Fruit fly (Drosophila melanogaster) whole organism, wandering third instar larva: Measurements from ENCODE around the gene Setd3.

ENCODE experiments used
- Abd-B ChIP-seq: fragments of >200 bp; optimal IDR thresholded peaks from 2 replicates; lab custom pipeline; 2017; ENCODE audit warnings: missing biosample characterization, missing genetic modification characterization
- CG32264 ChIP-seq: fragments of 200-800 bp; sonication (Bioruptor generic); optimal IDR thresholded peaks from 2 replicates; lab custom pipeline; 2016; ENCODE audit warnings: missing biosample characterization, missing genetic modification characterization
- CG9705 ChIP-seq: fragments of 200-800 bp; sonication (Bioruptor generic); optimal IDR thresholded peaks from 2 replicates; lab custom pipeline; 2018; ENCODE audit warnings: missing biosample characterization, mild to moderate bottlenecking, missing genetic modification characterization
- CrebA ChIP-seq: fragments of 200-800 bp; sonication (Bioruptor generic); optimal IDR thresholded peaks from 2 replicates; lab custom pipeline; 2016; ENCODE audit warnings: missing biosample characterization, mild to moderate bottlenecking, missing genetic modification characterization, borderline replicate concordance
- Dfd ChIP-seq: fragments of >200 bp; optimal IDR thresholded peaks from 2 replicates; lab custom pipeline; 2017; ENCODE audit warnings: missing biosample characterization, missing genetic modification characterization
- Dif ChIP-seq: fragments of 200-275, 200-300 bp; sonication (Bioruptor generic); optimal IDR thresholded peaks from 2 replicates; lab custom pipeline; 2018; ENCODE audit warnings: missing biosample characterization, missing genetic modification characterization; ENCODE audit not compliant: partially characterized antibody
- GATAd ChIP-seq: sonication (Bioruptor generic); optimal IDR thresholded peaks from 2 replicates; lab custom pipeline; 2016; ENCODE audit warnings: missing biosample characterization, missing genetic modification characterization
- HLH106 ChIP-seq: fragments of 200-800 bp; optimal IDR thresholded peaks from 3 replicates; lab custom pipeline; 2019; ENCODE audit warnings: missing biosample characterization, mild to moderate bottlenecking, missing genetic modification characterization, moderate library complexity
- Hnf4 ChIP-seq: fragments of 200-800 bp; sonication (Bioruptor generic); optimal IDR thresholded peaks from 2 replicates; lab custom pipeline; 2016; ENCODE audit warnings: missing biosample characterization, mild to moderate bottlenecking, missing genetic modification characterization
- Hr78 ChIP-seq: fragments of >200 bp; optimal IDR thresholded peaks from 2 replicates; lab custom pipeline; 2017; ENCODE audit warnings: missing biosample characterization, missing genetic modification characterization
- Hr83 ChIP-seq: fragments of 200-300 bp; sonication (Bioruptor generic); optimal IDR thresholded peaks from 2 replicates; lab custom pipeline; 2016; ENCODE audit warnings: missing biosample characterization, mild to moderate bottlenecking, missing genetic modification characterization, moderate library complexity; ENCODE audit not compliant: poor library complexity, severe bottlenecking
- Jra ChIP-seq: sonication (Bioruptor generic); optimal IDR thresholded peaks from 2 replicates; lab custom pipeline; 2016; ENCODE audit warnings: missing biosample characterization, missing genetic modification characterization
- Mio ChIP-seq: sonication (Bioruptor generic); optimal IDR thresholded peaks from 2 replicates; lab custom pipeline; 2016; ENCODE audit warnings: missing biosample characterization, missing genetic modification characterization
- Myc ChIP-seq: fragments of >200 bp; optimal IDR thresholded peaks from 2 replicates; lab custom pipeline; 2017
- N ChIP-seq: fragments of >200 bp; optimal IDR thresholded peaks from 2 replicates; lab custom pipeline; 2018; ENCODE audit warnings: missing biosample characterization, missing external identifiers, missing genetic modification characterization
- OdsH ChIP-seq: fragments of 200-800 bp; sonication (Bioruptor generic); optimal IDR thresholded peaks from 2 replicates; lab custom pipeline; 2016; ENCODE audit warnings: missing biosample characterization, mild to moderate bottlenecking, missing genetic modification characterization
- Rel ChIP-seq, 2 experiments: fragments of 200-800 bp; sonication (Bioruptor generic) in 1 of 2; optimal IDR thresholded peaks; 2 replicates in 1 of 2; 3 replicates in 1 of 2; lab custom pipeline; 2016 to 2019; ENCODE audit warnings: mild to moderate bottlenecking in 2 of 2, missing biosample characterization in 2 of 2, missing genetic modification characterization in 2 of 2, moderate library complexity in 1 of 2
- Sp1 ChIP-seq: fragments of 200-800 bp; sonication (Bioruptor generic); optimal IDR thresholded peaks from 3 replicates; lab custom pipeline; 2019; ENCODE audit warnings: missing biosample characterization, mild to moderate bottlenecking, missing genetic modification characterization, moderate library complexity
- Vsx2 ChIP-seq: fragments of 200-300, 225-300 bp; sonication (Bioruptor generic); optimal IDR thresholded peaks from 2 replicates; lab custom pipeline; 2018; ENCODE audit warnings: missing biosample characterization, missing genetic modification characterization; ENCODE audit not compliant: partially characterized antibody
- br ChIP-seq: fragments of 200-800 bp; sonication (Bioruptor generic); optimal IDR thresholded peaks from 2 replicates; lab custom pipeline; 2016; ENCODE audit warnings: missing biosample characterization, missing genetic modification characterization
- brk ChIP-seq: fragments of 200-800 bp; sonication (Bioruptor generic); optimal IDR thresholded peaks from 2 replicates; lab custom pipeline; 2016; ENCODE audit warnings: missing biosample characterization, mild to moderate bottlenecking, missing genetic modification characterization
- dl ChIP-seq, 2 experiments: fragments of 175-275, 200-275 bp in 1 of 2; fragments of 200-275 bp in 1 of 2; sonication (Bioruptor generic); optimal IDR thresholded peaks; lab custom pipeline; 2018; ENCODE audit warnings: mild to moderate bottlenecking in 2 of 2, missing biosample characterization in 2 of 2, missing genetic modification characterization in 2 of 2, moderate library complexity in 2 of 2; ENCODE audit not compliant: partially characterized antibody in 2 of 2, insufficient read depth in 1 of 2
- dmrt93B ChIP-seq: fragments of 200-800 bp; sonication (Bioruptor generic); optimal IDR thresholded peaks from 2 replicates; lab custom pipeline; 2018; ENCODE audit warnings: missing biosample characterization, mild to moderate bottlenecking, missing genetic modification characterization
- dsf ChIP-seq: sonication (Bioruptor generic); optimal IDR thresholded peaks from 2 replicates; lab custom pipeline; 2016; ENCODE audit warnings: missing biosample characterization, missing genetic modification characterization, borderline replicate concordance
- ey ChIP-seq: fragments of 200-800 bp; sonication (Bioruptor generic); optimal IDR thresholded peaks from 2 replicates; lab custom pipeline; 2016; ENCODE audit warnings: missing biosample characterization, missing genetic modification characterization
- foxo ChIP-seq, 2 experiments: fragments of 200-800 bp; sonication (Bioruptor generic); optimal IDR thresholded peaks; 2 replicates in 1 of 2; 3 replicates in 1 of 2; lab custom pipeline; 2016 to 2017; ENCODE audit warnings: missing biosample characterization in 2 of 2, missing genetic modification characterization in 2 of 2
- fru ChIP-seq: fragments of 200-800 bp; sonication (Bioruptor generic); optimal IDR thresholded peaks from 3 replicates; lab custom pipeline; 2016; ENCODE audit warnings: missing biosample characterization, mild to moderate bottlenecking, missing genetic modification characterization
- h ChIP-seq: fragments of 200-800 bp; sonication (Bioruptor generic); optimal IDR thresholded peaks from 3 replicates; lab custom pipeline; 2016; ENCODE audit warnings: missing biosample characterization, mild to moderate bottlenecking, missing genetic modification characterization
- jim ChIP-seq: fragments of 175-275, 200-325 bp; sonication (Bioruptor generic); optimal IDR thresholded peaks from 2 replicates; lab custom pipeline; 2016; ENCODE audit warnings: missing biosample characterization, mild to moderate bottlenecking, missing genetic modification characterization
- lola ChIP-seq: fragments of >200 bp; optimal IDR thresholded peaks from 2 replicates; lab custom pipeline; 2017; ENCODE audit warnings: missing biosample characterization, missing genetic modification characterization
- pan ChIP-seq: fragments of >200 bp; optimal IDR thresholded peaks from 2 replicates; lab custom pipeline; 2017
- psq ChIP-seq: fragments of 200-800 bp; sonication (Bioruptor generic); optimal IDR thresholded peaks from 3 replicates; lab custom pipeline; 2017; ENCODE audit warnings: missing biosample characterization, mild to moderate bottlenecking, missing genetic modification characterization, moderate library complexity
- rgr ChIP-seq: fragments of 200-800 bp; sonication (Bioruptor generic); optimal IDR thresholded peaks from 3 replicates; lab custom pipeline; 2016; ENCODE audit warnings: missing biosample characterization, mild to moderate bottlenecking, missing genetic modification characterization
- sage ChIP-seq: fragments of 200-800 bp; sonication (Bioruptor generic); optimal IDR thresholded peaks from 2 replicates; lab custom pipeline; 2016; ENCODE audit warnings: missing biosample characterization, mild to moderate bottlenecking, missing genetic modification characterization
- sv ChIP-seq: fragments of 200-800 bp; sonication (Bioruptor generic); optimal IDR thresholded peaks from 3 replicates; lab custom pipeline; 2016; ENCODE audit warnings: missing biosample characterization, missing genetic modification characterization
- tai ChIP-seq: sonication (Bioruptor generic); optimal IDR thresholded peaks from 2 replicates; lab custom pipeline; 2016; ENCODE audit warnings: missing biosample characterization, missing genetic modification characterization
- usp ChIP-seq: fragments of >200 bp; optimal IDR thresholded peaks from 2 replicates; lab custom pipeline; 2017; ENCODE audit warnings: missing biosample characterization, missing genetic modification characterization
- woc ChIP-seq: sonication (Bioruptor generic); optimal IDR thresholded peaks from 2 replicates; lab custom pipeline; 2016; ENCODE audit warnings: missing biosample characterization, mild to moderate bottlenecking, missing genetic modification characterization

Setd3 gene

dm6 chrX:6983500-6984320, 15.2 kb upstream of the Setd3 start:
- no peak for TF ChIP-seq Hr83 (GFP tag; lab: Kevin White, UChicago)
- TF ChIP-seq N (GFP tag; lab: Kevin White, UChicago) = no peak
- TF ChIP-seq brk (GFP tag; lab: Kevin White, UChicago) = peak; percentile 47
- peak; percentile 19 for TF ChIP-seq h
- TF ChIP-seq dl (GFP tag; optimal IDR thresholded peaks at IDR 0.05; lab: Kevin White, UChicago; ENCODE audit: insufficient read depth in 1 of 2, partially characterized antibody in 2 of 2) = peak in 1 of 2 experiments; percentile 60
- peak; percentile 92 for TF ChIP-seq psq (GFP tag; lab: Kevin White, UChicago)
- peak; percentile 34 for TF ChIP-seq Dif (GFP tag; lab: Kevin White, UChicago)
- TF ChIP-seq fru = peak; percentile 57
- TF ChIP-seq Hnf4 = peak; percentile 11
- TF ChIP-seq Sp1 (GFP tag; lab: Kevin White, UChicago) = peak; percentile 73
- peak; percentile 52 for TF ChIP-seq OdsH
- TF ChIP-seq dsf (GFP tag; lab: Kevin White, UChicago) = no peak
- TF ChIP-seq Vsx2 (GFP tag; lab: Kevin White, UChicago) = peak; percentile 30
- no peak for TF ChIP-seq pan (lab: Kevin White, UChicago)
- peak; percentile 34 for TF ChIP-seq dmrt93B (GFP tag; lab: Kevin White, UChicago)
- TF ChIP-seq Mio (GFP tag; lab: Kevin White, UChicago) = no peak
- peak; percentile 25 for TF ChIP-seq ey (GFP tag; lab: Kevin White, UChicago)
- TF ChIP-seq rgr = peak; percentile 49
- peak; percentile 47 for TF ChIP-seq HLH106
- peak in 1 of 2 experiments; percentile 78 for TF ChIP-seq foxo (GFP tag; optimal IDR thresholded peaks at IDR 0.05; lab: Kevin White, UChicago)
- TF ChIP-seq woc (GFP tag; lab: Kevin White, UChicago) = peak; percentile 18

dm6 chrX:6982705-6983384, 14.3 kb upstream of the Setd3 start:
- TF ChIP-seq CrebA (GFP tag; lab: Kevin White, UChicago) (no peak), Rel (GFP tag; optimal IDR thresholded peaks at IDR 0.05; lab: Kevin White, UChicago) (no peak), Rel (tag; optimal IDR thresholded peaks at IDR 0.05; lab: Kevin White, UChicago) (peak; percentile 11)
- TF ChIP-seq, all 38 proteins: peak for 1

DNA sequence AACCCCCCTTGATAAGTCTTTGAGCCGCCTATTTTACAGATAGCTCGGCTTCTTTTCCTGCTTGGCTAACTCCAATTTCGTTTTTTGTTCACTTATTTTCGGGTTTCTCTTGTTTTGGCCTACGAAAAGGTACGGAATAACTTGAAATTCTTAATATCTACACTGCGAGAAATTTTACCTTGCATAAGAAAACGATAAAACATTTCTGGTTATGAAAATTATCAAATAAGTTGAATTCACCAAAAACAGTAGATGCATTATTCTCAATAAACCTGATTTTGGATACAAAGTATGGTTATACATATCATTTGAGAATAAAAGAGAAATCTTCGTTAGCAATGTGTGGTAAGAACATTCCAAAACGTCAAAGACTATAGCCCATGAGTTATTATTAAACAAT, 13.5 kb upstream of the Setd3 start:
- TF ChIP-seq sv (no peak), CG32264 (no peak), h (peak; percentile 9), tai (GFP tag; lab: Kevin White, UChicago) (peak; percentile 43), psq (GFP tag; lab: Kevin White, UChicago) (no peak), fru (peak; percentile 55), usp (no peak), Vsx2 (GFP tag; lab: Kevin White, UChicago) (no peak), rgr (peak; percentile 24), Hr78 (GFP tag; lab: Kevin White, UChicago) (no peak), GATAd (GFP tag; lab: Kevin White, UChicago) (no peak), pan (lab: Kevin White, UChicago) (no peak), Hr83 (GFP tag; lab: Kevin White, UChicago) (no peak), Abd-B (GFP tag; lab: Kevin White, UChicago) (no peak), lola (GFP tag; lab: Kevin White, UChicago) (no peak), jim (GFP tag; lab: Kevin White, UChicago) (no peak), sage (GFP tag; lab: Kevin White, UChicago) (no peak), CrebA (GFP tag; lab: Kevin White, UChicago) (no peak), Mio (GFP tag; lab: Kevin White, UChicago) (no peak), Myc (lab: Kevin White, UChicago) (no peak), br (no peak), Dfd (GFP tag; lab: Kevin White, UChicago) (no peak), Hnf4 (peak; percentile 34), Rel (GFP tag; optimal IDR thresholded peaks at IDR 0.05; lab: Kevin White, UChicago) (no peak), Rel (tag; optimal IDR thresholded peaks at IDR 0.05; lab: Kevin White, UChicago) (no peak), woc (GFP tag; lab: Kevin White, UChicago) (peak; percentile 12), ey (GFP tag; lab: Kevin White, UChicago) (no peak), foxo (GFP tag; optimal IDR thresholded peaks at IDR 0.05; lab: Kevin White, UChicago) (peak in 1 of 2 experiments; percentile 27), brk (GFP tag; lab: Kevin White, UChicago) (no peak), dsf (GFP tag; lab: Kevin White, UChicago) (no peak), dmrt93B (GFP tag; lab: Kevin White, UChicago) (no peak), HLH106 (peak; percentile 34), CG9705 (GFP tag; lab: Kevin White, UChicago) (no peak), Dif (GFP tag; lab: Kevin White, UChicago) (no peak), Sp1 (GFP tag; lab: Kevin White, UChicago) (peak; percentile 62), Jra (GFP tag; lab: Kevin White, UChicago) (no peak), OdsH (peak; percentile 2), dl (GFP tag; optimal IDR thresholded peaks at IDR 0.05; lab: Kevin White, UChicago; ENCODE audit: insufficient read depth in 1 of 2, partially characterized antibody in 2 of 2) (no peak), N (GFP tag; lab: Kevin White, UChicago) (no peak)
